Worm (Caenorhabditis elegans) whole organism, L4 larva: ENCODE results near the gene C40H1.7.

ENCODE experiments used
- D1046.2 ChIP-seq: fragments of 200-800 bp; sonication (Bioruptor generic); IDR thresholded peaks from 2 replicates; pipeline ENCODE4 v1.3.6; 2022; ENCODE audit warnings: missing genetic modification characterization, missing compliant biosample characterization
- pqm-1 ChIP-seq: sonication (generic microtip); optimal IDR thresholded peaks from 2 replicates; lab custom pipeline; 2017; ENCODE audit warnings: missing biosample characterization, missing genetic modification characterization

ce11 chrIII:9277803-9278202, 47.0 kb upstream of the C40H1.7 start:
- TF ChIP-seq D1046.2 (GFP tag; lab: Robert Waterston, UW): no peak
- TF ChIP-seq pqm-1: no peak
